Worm (Caenorhabditis elegans) whole organism, L3 larva: ENCODE results near the gene F37C12.14.

Experiments
- ZK546.5 ChIP-seq: sonication (generic microtip); optimal IDR thresholded peaks from 2 replicates; lab custom pipeline; 2017; ENCODE audit warnings: missing biosample characterization, missing genetic modification characterization
- aly-2 ChIP-seq: fragments of 150-350 bp; optimal IDR thresholded peaks from 2 replicates; lab custom pipeline; 2014; ENCODE audit warnings: missing biosample characterization, missing genetic modification characterization
- ama-1 ChIP-seq: fragments of 150-350 bp; optimal IDR thresholded peaks from 2 replicates; lab custom pipeline; 2018
- ceh-16 ChIP-seq: sonication (generic microtip); optimal IDR thresholded peaks from 2 replicates; lab custom pipeline; 2017; ENCODE audit warnings: missing biosample characterization, missing genetic modification characterization
- ceh-28 ChIP-seq: fragments of 150-350 bp; optimal IDR thresholded peaks from 2 replicates; lab custom pipeline; 2014; ENCODE audit warnings: missing biosample characterization, missing genetic modification reagents, missing genetic modification characterization
- ceh-82 ChIP-seq: fragments of 150-350 bp; optimal IDR thresholded peaks from 2 replicates; lab custom pipeline; 2014; ENCODE audit warnings: missing biosample characterization, missing genetic modification characterization
- ceh-9 ChIP-seq: sonication (generic microtip); optimal IDR thresholded peaks from 2 replicates; lab custom pipeline; 2018; ENCODE audit warnings: missing biosample characterization, missing genetic modification characterization
- daf-12 ChIP-seq: fragments of 150-350 bp; optimal IDR thresholded peaks from 2 replicates; lab custom pipeline; 2014; ENCODE audit warnings: missing biosample characterization, missing genetic modification reagents, missing genetic modification characterization
- egl-27 ChIP-seq: sonication (generic microtip); optimal IDR thresholded peaks from 4 replicates; lab custom pipeline; 2017; ENCODE audit warnings: missing biosample characterization, missing genetic modification reagents, missing genetic modification characterization
- egl-5 ChIP-seq: fragments of 150-350 bp; optimal IDR thresholded peaks from 2 replicates; lab custom pipeline; 2017; ENCODE audit warnings: missing biosample characterization, missing genetic modification reagents, missing genetic modification characterization, inconsistent platforms
- elt-1 ChIP-seq: fragments of 150-350 bp; optimal IDR thresholded peaks from 2 replicates; lab custom pipeline; 2014; ENCODE audit warnings: missing biosample characterization, missing genetic modification characterization
- elt-2 ChIP-seq: sonication (generic microtip); optimal IDR thresholded peaks from 2 replicates; lab custom pipeline; 2016; ENCODE audit warnings: missing genetic modification reagents, mild to moderate bottlenecking, missing genetic modification characterization, missing compliant biosample characterization
- elt-3 ChIP-seq, 3 experiments: fragments of 150-350 bp in 1 of 3; sonication (generic microtip) in 2 of 3; optimal IDR thresholded peaks; 2 replicates in 2 of 3; 4 replicates in 1 of 3; lab custom pipeline; 2014 to 2017; ENCODE audit warnings: missing biosample characterization in 3 of 3, missing genetic modification characterization in 3 of 3
- eor-1 ChIP-seq, 2 experiments: fragments of 150-350 bp; optimal IDR thresholded peaks; 2 replicates each; lab custom pipeline; 2014 to 2018; ENCODE audit warnings: missing biosample characterization in 2 of 2, missing genetic modification characterization in 2 of 2
- fkh-10 ChIP-seq: sonication (generic microtip); optimal IDR thresholded peaks from 2 replicates; lab custom pipeline; 2017; ENCODE audit warnings: missing biosample characterization, missing genetic modification reagents, missing genetic modification characterization
- fkh-2 ChIP-seq: fragments of 150-350 bp; optimal IDR thresholded peaks from 2 replicates; lab custom pipeline; 2014; ENCODE audit warnings: missing biosample characterization, missing genetic modification reagents, missing genetic modification characterization
- fos-1 ChIP-seq: fragments of 150-350 bp; optimal IDR thresholded peaks from 2 replicates; lab custom pipeline; 2014; ENCODE audit warnings: missing biosample characterization, missing genetic modification characterization
- jun-1 ChIP-seq: fragments of 150-350 bp; optimal IDR thresholded peaks from 2 replicates; lab custom pipeline; 2014; ENCODE audit warnings: missing biosample characterization, missing genetic modification reagents, missing genetic modification characterization
- lin-15B ChIP-seq: fragments of 150-350 bp; optimal IDR thresholded peaks from 2 replicates; lab custom pipeline; 2014; ENCODE audit warnings: missing biosample characterization, missing genetic modification characterization
- lin-39 ChIP-seq: fragments of 150-350 bp; optimal IDR thresholded peaks from 2 replicates; lab custom pipeline; 2018; ENCODE audit warnings: missing biosample characterization, missing genetic modification reagents, missing genetic modification characterization
- lsy-12 ChIP-seq: sonication (generic microtip); optimal IDR thresholded peaks from 2 replicates; lab custom pipeline; 2016; ENCODE audit warnings: mild to moderate bottlenecking, missing genetic modification characterization, missing compliant biosample characterization
- mdl-1 ChIP-seq: fragments of 150-350 bp; optimal IDR thresholded peaks from 2 replicates; lab custom pipeline; 2014; ENCODE audit warnings: missing biosample characterization, missing genetic modification characterization
- mml-1 ChIP-seq: fragments of 150-350 bp; sonication (generic microtip); optimal IDR thresholded peaks from 3 replicates; lab custom pipeline; 2014; ENCODE audit warnings: missing biosample characterization, missing genetic modification characterization
- nfya-1 ChIP-seq: sonication (generic microtip); optimal IDR thresholded peaks from 2 replicates; lab custom pipeline; 2017; ENCODE audit warnings: missing genetic modification characterization, mild to moderate bottlenecking, missing compliant biosample characterization, antibody characterized with exemption, moderate library complexity; ENCODE audit not compliant: insufficient read depth
- nhr-11 ChIP-seq: fragments of 150-350 bp; optimal IDR thresholded peaks from 2 replicates; lab custom pipeline; 2014; ENCODE audit warnings: missing biosample characterization, missing genetic modification characterization
- nhr-23 ChIP-seq: fragments of 150-350 bp; optimal IDR thresholded peaks from 2 replicates; lab custom pipeline; 2014; ENCODE audit warnings: missing biosample characterization, missing genetic modification reagents, missing genetic modification characterization
- nhr-237 ChIP-seq: fragments of 150-350 bp; optimal IDR thresholded peaks from 2 replicates; lab custom pipeline; 2014; ENCODE audit warnings: missing biosample characterization, missing genetic modification characterization
- nhr-25 ChIP-seq: sonication (generic microtip); optimal IDR thresholded peaks from 2 replicates; lab custom pipeline; 2017; ENCODE audit warnings: missing biosample characterization, missing genetic modification characterization
- nhr-28 ChIP-seq: fragments of 150-350 bp; optimal IDR thresholded peaks from 2 replicates; lab custom pipeline; 2014; ENCODE audit warnings: missing biosample characterization, missing genetic modification characterization
- nhr-43 ChIP-seq: sonication (generic microtip); optimal IDR thresholded peaks from 2 replicates; lab custom pipeline; 2016; ENCODE audit warnings: mild to moderate bottlenecking, missing genetic modification characterization, missing compliant biosample characterization; ENCODE audit not compliant: poor library complexity, severe bottlenecking
- nhr-77 ChIP-seq: fragments of 150-350 bp; optimal IDR thresholded peaks from 2 replicates; lab custom pipeline; 2014; ENCODE audit warnings: missing biosample characterization, missing genetic modification characterization
- pha-4 ChIP-seq: fragments of 150-350 bp; optimal IDR thresholded peaks from 2 replicates; lab custom pipeline; 2014; ENCODE audit warnings: missing biosample characterization, missing genetic modification reagents, missing genetic modification characterization
- pqm-1 ChIP-seq: fragments of 150-350 bp; optimal IDR thresholded peaks from 2 replicates; lab custom pipeline; 2017; ENCODE audit warnings: missing biosample characterization, missing genetic modification characterization, inconsistent platforms
- sea-2 ChIP-seq: fragments of 150-350 bp; sonication (generic microtip); optimal IDR thresholded peaks from 4 replicates; lab custom pipeline; 2014; ENCODE audit warnings: missing biosample characterization, missing genetic modification reagents, missing genetic modification characterization
- snpc-4 ChIP-seq: fragments of 150-350 bp; optimal IDR thresholded peaks from 2 replicates; lab custom pipeline; 2014; ENCODE audit warnings: missing biosample characterization, missing genetic modification characterization
- tbx-2 ChIP-seq: sonication (generic microtip); optimal IDR thresholded peaks from 2 replicates; lab custom pipeline; 2016; ENCODE audit warnings: mild to moderate bottlenecking, missing genetic modification characterization, missing compliant biosample characterization
- unc-39 ChIP-seq: sonication (generic microtip); optimal IDR thresholded peaks from 4 replicates; lab custom pipeline; 2017; ENCODE audit warnings: missing biosample characterization, missing genetic modification characterization
- unc-62 ChIP-seq: fragments of 150-350 bp; sonication (generic microtip); optimal IDR thresholded peaks from 4 replicates; lab custom pipeline; 2014; ENCODE audit warnings: missing biosample characterization, missing genetic modification reagents, missing genetic modification characterization
- zag-1 ChIP-seq: fragments of 150-350 bp; optimal IDR thresholded peaks from 2 replicates; lab custom pipeline; 2014; ENCODE audit warnings: missing biosample characterization, missing genetic modification characterization
- ztf-11 ChIP-seq: fragments of 150-350 bp; optimal IDR thresholded peaks from 2 replicates; lab custom pipeline; 2014; ENCODE audit warnings: missing biosample characterization, missing genetic modification characterization
- ztf-4 ChIP-seq: fragments of 150-350 bp; optimal IDR thresholded peaks from 2 replicates; lab custom pipeline; 2014; ENCODE audit warnings: missing biosample characterization, missing genetic modification characterization

F37C12.14 gene

DNA sequence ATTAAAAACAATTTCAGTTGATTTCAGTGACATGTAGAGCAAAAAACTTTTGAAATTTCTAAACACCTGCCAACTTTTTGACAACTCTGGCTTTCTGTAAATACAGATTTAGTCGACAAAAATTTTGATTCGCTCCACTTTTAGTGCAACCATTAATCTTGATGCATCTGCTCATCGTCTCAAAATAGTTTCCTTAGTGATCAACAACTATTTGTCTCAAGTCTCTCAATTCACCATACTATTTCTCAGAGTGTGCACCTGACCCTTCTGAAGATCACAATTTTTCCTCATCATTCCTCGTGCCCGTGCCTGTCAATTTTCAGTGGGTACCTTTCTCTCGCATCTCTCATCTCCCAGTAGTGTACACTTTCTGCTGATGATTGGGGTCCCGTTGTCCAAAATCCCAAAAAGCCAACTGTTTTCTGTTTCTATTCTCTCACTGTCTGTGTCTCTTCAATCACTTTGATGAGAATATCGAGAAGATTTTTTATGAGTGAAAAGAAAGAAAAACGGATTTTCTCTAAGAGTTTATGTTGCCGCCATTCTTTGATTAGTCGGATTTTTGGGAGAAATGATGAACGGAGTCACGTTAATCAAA, 31.6 kb upstream of the F37C12.14 start:
- TF ChIP-seq zag-1 (tag; lab: Kevin White, UChicago), result no peak
- TF ChIP-seq fos-1, result no peak
- no peak for TF ChIP-seq pha-4 (tag; lab: Kevin White, UChicago)
- no peak for TF ChIP-seq ZK546.5
- no peak for TF ChIP-seq elt-3 (tag; optimal IDR thresholded peaks at IDR 0.05; lab: Kevin White, UChicago)
- no peak for TF ChIP-seq tbx-2 (tag; lab: Kevin White, UChicago)
- TF ChIP-seq nhr-28 (tag; lab: Kevin White, UChicago), result no peak
- TF ChIP-seq fkh-10, result no peak
- peak; percentile 48 for TF ChIP-seq unc-62 (GFP tag; lab: Kevin White, UChicago)
- TF ChIP-seq lin-15B, result peak; percentile 38
- no peak for TF ChIP-seq egl-27 (tag; lab: Kevin White, UChicago)
- no peak for TF ChIP-seq ceh-16
- TF ChIP-seq nhr-25 (tag; lab: Kevin White, UChicago), result no peak
- TF ChIP-seq ama-1 (lab: Kevin White, UChicago), result no peak
- TF ChIP-seq nfya-1, result peak; percentile 34
- no peak for TF ChIP-seq nhr-43
- TF ChIP-seq jun-1, result no peak
- peak; percentile 33 for TF ChIP-seq fkh-2 (tag; lab: Kevin White, UChicago)
- no peak for TF ChIP-seq elt-1 (tag; lab: Kevin White, UChicago)
- TF ChIP-seq ztf-4, result no peak
- no peak for TF ChIP-seq mdl-1 (tag; lab: Kevin White, UChicago)
- TF ChIP-seq elt-2, result no peak
- TF ChIP-seq egl-5 (tag; lab: Kevin White, UChicago), result peak; percentile 3
- peak; percentile 12 for TF ChIP-seq nhr-11 (tag; lab: Kevin White, UChicago)
- TF ChIP-seq aly-2 (tag; lab: Kevin White, UChicago), result no peak
- TF ChIP-seq ceh-28 (tag; lab: Kevin White, UChicago), result no peak
- TF ChIP-seq lsy-12 (tag; lab: Kevin White, UChicago), result no peak

DNA sequence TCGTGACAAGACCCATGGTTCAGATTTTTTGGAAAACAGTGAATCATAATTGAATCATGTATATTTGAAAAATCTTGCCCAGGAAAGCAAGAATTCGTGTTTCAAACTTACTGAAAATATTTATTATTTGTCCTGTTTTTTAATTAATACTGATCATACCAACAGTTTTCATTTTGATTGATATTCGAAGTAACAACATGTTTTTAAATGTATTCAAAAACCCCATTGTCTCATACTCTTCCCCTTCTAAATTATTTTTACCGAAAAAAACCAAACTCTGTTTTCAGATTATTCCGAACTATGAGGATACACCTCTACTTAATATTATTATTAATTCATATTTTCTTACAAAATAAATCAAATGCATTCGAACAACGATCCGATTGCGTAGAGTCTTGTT, 30.9 kb upstream of the F37C12.14 start, which contains the start of gene R151.1:
Gene R151.1, plus strand, starts transcription at position 301 of the 400 bp plus-strand sequence.
- no peak for TF ChIP-seq ceh-9 (tag; lab: Kevin White, UChicago)
- TF ChIP-seq ZK546.5, result no peak
- TF ChIP-seq pha-4 (tag; lab: Kevin White, UChicago), result no peak
- TF ChIP-seq lsy-12 (tag; lab: Kevin White, UChicago), result no peak
- no peak for TF ChIP-seq sea-2 (GFP tag; lab: Kevin White, UChicago)
- TF ChIP-seq egl-27 (tag; lab: Kevin White, UChicago), result no peak
- TF ChIP-seq fkh-2 (tag; lab: Kevin White, UChicago), result no peak
- no peak for TF ChIP-seq lin-15B
- no peak for TF ChIP-seq snpc-4 (tag; lab: Kevin White, UChicago)
- no peak for TF ChIP-seq nhr-77 (tag; lab: Kevin White, UChicago)
- no peak for TF ChIP-seq ceh-28 (tag; lab: Kevin White, UChicago)
- TF ChIP-seq fkh-10, result no peak
- TF ChIP-seq unc-39, result no peak
- no peak for TF ChIP-seq nhr-43
- no peak for TF ChIP-seq nhr-23 (tag; lab: Kevin White, UChicago)
- TF ChIP-seq eor-1 (tag; optimal IDR thresholded peaks at IDR 0.05; lab: Kevin White, UChicago), result no peak
- no peak for TF ChIP-seq mml-1 (tag; lab: Kevin White, UChicago)
- TF ChIP-seq ztf-11 (tag; lab: Kevin White, UChicago), result no peak

DNA sequence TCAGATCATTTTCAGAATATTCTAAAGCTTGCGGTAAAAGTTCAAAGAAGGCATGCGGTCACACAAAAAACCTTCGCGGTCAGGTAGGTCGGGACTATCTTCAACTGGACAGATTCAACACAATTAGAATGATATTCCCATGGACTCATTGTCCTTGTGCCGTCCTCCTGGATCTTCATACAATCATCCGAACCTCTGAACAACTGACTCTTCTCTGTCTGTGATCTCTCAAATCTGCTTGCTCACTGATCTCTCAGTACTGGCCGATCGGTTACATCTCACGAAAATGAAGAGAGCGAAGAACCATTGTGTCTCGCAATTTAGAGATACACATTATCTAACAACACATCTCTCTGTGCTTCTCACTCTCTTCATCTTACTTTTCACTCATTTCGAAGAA, 30.2 kb upstream of the F37C12.14 start:
- TF ChIP-seq lin-39 (peak; percentile 16), ZK546.5 (no peak)
- TF ChIP-seq, all 47 proteins: peak for 1

DNA sequence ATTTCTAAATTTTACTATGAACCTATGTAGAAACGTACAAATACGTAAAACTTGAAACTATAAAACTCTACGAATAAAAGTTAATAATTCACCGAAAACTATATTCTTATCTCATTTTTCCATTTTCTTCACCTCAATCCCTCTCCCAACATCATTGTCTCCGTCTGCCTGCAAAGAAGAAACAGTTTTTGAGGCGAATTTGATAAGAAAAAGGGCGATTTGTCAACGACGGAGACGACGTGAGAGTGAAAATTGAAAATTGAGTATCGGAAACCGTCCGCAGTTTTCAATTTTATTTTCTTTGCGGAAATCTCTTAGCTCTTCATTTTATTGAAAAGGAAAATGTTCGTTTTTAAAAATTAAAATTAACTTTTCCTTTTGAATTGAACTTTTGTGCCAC, 26.7 kb upstream of the F37C12.14 start:
- TF ChIP-seq mml-1 (tag; lab: Kevin White, UChicago) (no peak), ceh-82 (tag; lab: Kevin White, UChicago) (no peak), elt-2 (peak; percentile 61), pha-4 (tag; lab: Kevin White, UChicago) (no peak), nhr-23 (tag; lab: Kevin White, UChicago) (no peak), fos-1 (no peak), ceh-9 (tag; lab: Kevin White, UChicago) (no peak), snpc-4 (tag; lab: Kevin White, UChicago) (no peak), lsy-12 (tag; lab: Kevin White, UChicago) (no peak), ZK546.5 (no peak), nhr-237 (tag; lab: Kevin White, UChicago) (no peak), pqm-1 (tag; lab: Kevin White, UChicago) (peak; percentile 81), daf-12 (tag; lab: Kevin White, UChicago) (no peak)
